Worm (Caenorhabditis elegans) whole organism, L1 larva: ENCODE measurements around the gene col-12.

ENCODE experiments used
- C04F5.9 ChIP-seq: sonication (generic microtip); optimal IDR thresholded peaks from 2 replicates; lab custom pipeline; 2016; ENCODE audit warnings: missing genetic modification characterization, missing compliant biosample characterization
- F16B12.6 ChIP-seq: fragments of 150-350 bp; optimal IDR thresholded peaks from 2 replicates; lab custom pipeline; 2014; ENCODE audit warnings: missing biosample characterization, missing genetic modification characterization
- Y116A8C.19 ChIP-seq: sonication (generic microtip); optimal IDR thresholded peaks from 2 replicates; lab custom pipeline; 2016; ENCODE audit warnings: missing compliant biosample characterization, missing genetic modification characterization, borderline replicate concordance
- aha-1 ChIP-seq: fragments of 150-350 bp; optimal IDR thresholded peaks from 2 replicates; lab custom pipeline; 2014; ENCODE audit warnings: missing biosample characterization, missing genetic modification characterization
- alr-1 ChIP-seq: fragments of 200-800 bp; sonication (Bioruptor generic); optimal IDR thresholded peaks from 2 replicates; lab custom pipeline; 2018; ENCODE audit warnings: borderline replicate concordance, mild to moderate bottlenecking, missing genetic modification characterization, missing compliant biosample characterization
- aly-2 ChIP-seq: fragments of 150-350 bp; optimal IDR thresholded peaks from 2 replicates; lab custom pipeline; 2014; ENCODE audit warnings: missing biosample characterization, missing genetic modification characterization
- ama-1 ChIP-seq: fragments of 150-350 bp; optimal IDR thresholded peaks from 2 replicates; lab custom pipeline; 2014
- blmp-1 ChIP-seq: fragments of 150-350 bp; optimal IDR thresholded peaks from 2 replicates; lab custom pipeline; 2014; ENCODE audit warnings: missing biosample characterization, missing genetic modification characterization
- ceh-8 ChIP-seq: fragments of 200-800 bp; sonication (Bioruptor generic); optimal IDR thresholded peaks from 2 replicates; lab custom pipeline; 2018; ENCODE audit warnings: mild to moderate bottlenecking, missing genetic modification characterization, moderate library complexity, missing compliant biosample characterization
- ceh-82 ChIP-seq, 3 experiments: fragments of 150-350 bp in 1 of 3; sonication (generic microtip) in 2 of 3; optimal IDR thresholded peaks; 2 replicates each; lab custom pipeline; 2014 to 2017; ENCODE audit warnings: missing biosample characterization in 3 of 3, missing genetic modification characterization in 3 of 3
- ceh-88 ChIP-seq: fragments of 200-800 bp; sonication (Bioruptor generic); IDR thresholded peaks from 2 replicates; pipeline ENCODE4 v1.3.6; 2022; ENCODE audit warnings: missing genetic modification characterization, missing compliant biosample characterization
- ces-1 ChIP-seq: fragments of 150-350 bp; optimal IDR thresholded peaks from 2 replicates; lab custom pipeline; 2014; ENCODE audit warnings: missing biosample characterization, missing genetic modification reagents, missing genetic modification characterization
- dsc-1 ChIP-seq: sonication (generic microtip); optimal IDR thresholded peaks from 2 replicates; lab custom pipeline; 2016; ENCODE audit warnings: mild to moderate bottlenecking, missing genetic modification characterization, missing compliant biosample characterization
- efl-1 ChIP-seq, 4 experiments: fragments of 150-350 bp; optimal IDR thresholded peaks in 3 of 4; peaks in 1 of 4; 1 replicate in 1 of 4; 2 replicates in 3 of 4; lab custom pipeline; 2014; ENCODE audit warnings: missing biosample characterization in 2 of 4, missing genetic modification characterization in 2 of 4, missing genetic modification reagents in 2 of 4
- efl-3 ChIP-seq: fragments of 200-800 bp; sonication (Bioruptor generic); optimal IDR thresholded peaks from 2 replicates; lab custom pipeline; 2018; ENCODE audit warnings: mild to moderate bottlenecking, missing genetic modification characterization, missing compliant biosample characterization
- elt-2 ChIP-seq: sonication (generic microtip); optimal IDR thresholded peaks from 2 replicates; lab custom pipeline; 2016; ENCODE audit warnings: missing genetic modification characterization, mild to moderate bottlenecking, inconsistent platforms, missing compliant biosample characterization, missing genetic modification reagents
- ets-5 ChIP-seq: fragments of 200-800 bp; sonication (Bioruptor generic); IDR thresholded peaks from 2 replicates; pipeline ENCODE4 v1.3.6; 2022; ENCODE audit warnings: missing genetic modification characterization, missing compliant biosample characterization
- fkh-10 ChIP-seq: sonication (generic microtip); optimal IDR thresholded peaks from 2 replicates; lab custom pipeline; 2017; ENCODE audit warnings: missing biosample characterization, missing genetic modification reagents, missing genetic modification characterization
- fkh-8 ChIP-seq: sonication (generic microtip); optimal IDR thresholded peaks from 2 replicates; lab custom pipeline; 2016; ENCODE audit warnings: mild to moderate bottlenecking, missing genetic modification characterization, missing compliant biosample characterization
- fos-1 ChIP-seq: fragments of 150-350 bp; optimal IDR thresholded peaks from 2 replicates; lab custom pipeline; 2014; ENCODE audit warnings: missing biosample characterization, missing genetic modification characterization
- grh-1 ChIP-seq: fragments of 200-800 bp; sonication (Bioruptor generic); IDR thresholded peaks from 2 replicates; pipeline ENCODE4 v1.3.6; 2022; ENCODE audit warnings: missing genetic modification reagents, missing genetic modification characterization, missing compliant biosample characterization
- hlh-17 ChIP-seq: fragments of 200-800 bp; sonication (Bioruptor generic); optimal IDR thresholded peaks from 2 replicates; lab custom pipeline; 2018; ENCODE audit warnings: missing genetic modification characterization, mild to moderate bottlenecking, missing compliant biosample characterization, moderate library complexity, borderline replicate concordance
- hlh-4 ChIP-seq: sonication (generic microtip); optimal IDR thresholded peaks from 2 replicates; lab custom pipeline; 2016; ENCODE audit warnings: mild to moderate bottlenecking, missing genetic modification characterization, missing compliant biosample characterization
- hpl-2 ChIP-seq: fragments of 150-350 bp; optimal IDR thresholded peaks from 2 replicates; lab custom pipeline; 2014; ENCODE audit warnings: missing biosample characterization, missing genetic modification reagents, missing genetic modification characterization
- irx-1 ChIP-seq: sonication (generic microtip); optimal IDR thresholded peaks from 2 replicates; lab custom pipeline; 2016; ENCODE audit warnings: missing genetic modification characterization, missing compliant biosample characterization
- lin-14 ChIP-seq: fragments of 200-800 bp; sonication (Bioruptor generic); optimal IDR thresholded peaks from 2 replicates; lab custom pipeline; 2018; ENCODE audit warnings: mild to moderate bottlenecking, missing genetic modification characterization, moderate library complexity, missing compliant biosample characterization
- lin-15B ChIP-seq: fragments of 150-350 bp; sonication (generic microtip); optimal IDR thresholded peaks from 3 replicates; lab custom pipeline; 2014; ENCODE audit warnings: missing biosample characterization, missing genetic modification characterization
- lir-3 ChIP-seq: sonication (generic microtip); optimal IDR thresholded peaks from 2 replicates; lab custom pipeline; 2016; ENCODE audit warnings: mild to moderate bottlenecking, missing genetic modification characterization, moderate library complexity, missing compliant biosample characterization; ENCODE audit not compliant: poor library complexity
- mef-2 ChIP-seq: fragments of 150-350 bp; optimal IDR thresholded peaks from 2 replicates; lab custom pipeline; 2014; ENCODE audit warnings: missing biosample characterization, missing genetic modification characterization
- nhr-12 ChIP-seq: sonication (generic microtip); optimal IDR thresholded peaks from 2 replicates; lab custom pipeline; 2017; ENCODE audit warnings: missing biosample characterization, missing genetic modification characterization
- nhr-20 ChIP-seq: sonication (generic microtip); optimal IDR thresholded peaks from 2 replicates; lab custom pipeline; 2016; ENCODE audit warnings: mild to moderate bottlenecking, missing genetic modification characterization, missing compliant biosample characterization
- nhr-47 ChIP-seq: sonication (generic microtip); optimal IDR thresholded peaks from 2 replicates; lab custom pipeline; 2016; ENCODE audit warnings: mild to moderate bottlenecking, missing genetic modification characterization, moderate library complexity, missing compliant biosample characterization
- nhr-76 ChIP-seq: sonication (generic microtip); optimal IDR thresholded peaks from 2 replicates; lab custom pipeline; 2017; ENCODE audit warnings: missing biosample characterization, missing genetic modification characterization
- nhr-77 ChIP-seq: fragments of 150-350 bp; optimal IDR thresholded peaks from 2 replicates; lab custom pipeline; 2014; ENCODE audit warnings: missing biosample characterization, missing genetic modification characterization
- nhr-90 ChIP-seq: sonication (generic microtip); optimal IDR thresholded peaks from 2 replicates; lab custom pipeline; 2016; ENCODE audit warnings: mild to moderate bottlenecking, missing genetic modification characterization, missing compliant biosample characterization; ENCODE audit not compliant: poor library complexity
- pag-3 ChIP-seq: sonication (generic microtip); optimal IDR thresholded peaks from 2 replicates; lab custom pipeline; 2017; ENCODE audit warnings: missing genetic modification characterization, mild to moderate bottlenecking, missing compliant biosample characterization, antibody characterized with exemption, borderline replicate concordance; ENCODE audit not compliant: insufficient read depth
- pqm-1 ChIP-seq: sonication (generic microtip); optimal IDR thresholded peaks from 3 replicates; lab custom pipeline; 2017; ENCODE audit warnings: missing biosample characterization, missing genetic modification characterization
- skn-1 ChIP-seq: fragments of 150-350 bp; optimal IDR thresholded peaks from 2 replicates; lab custom pipeline; 2014; ENCODE audit warnings: missing biosample characterization, missing genetic modification characterization
- snpc-4 ChIP-seq: fragments of 150-350 bp; optimal IDR thresholded peaks from 2 replicates; lab custom pipeline; 2014; ENCODE audit warnings: missing biosample characterization, missing genetic modification characterization
- snu-23 ChIP-seq: sonication (generic microtip); optimal IDR thresholded peaks from 2 replicates; lab custom pipeline; 2016; ENCODE audit warnings: missing genetic modification characterization, missing compliant biosample characterization
- sox-4 ChIP-seq: sonication (generic microtip); optimal IDR thresholded peaks from 2 replicates; lab custom pipeline; 2016; ENCODE audit warnings: missing genetic modification characterization, missing compliant biosample characterization
- sptf-1 ChIP-seq: fragments of 150-350 bp; optimal IDR thresholded peaks from 2 replicates; lab custom pipeline; 2014; ENCODE audit warnings: missing biosample characterization, missing genetic modification characterization
- sup-37 ChIP-seq: fragments of 200-800 bp; sonication (Bioruptor generic); optimal IDR thresholded peaks from 2 replicates; lab custom pipeline; 2018; ENCODE audit warnings: mild to moderate bottlenecking, missing genetic modification characterization, missing compliant biosample characterization
- tbx-2 ChIP-seq: sonication (generic microtip); optimal IDR thresholded peaks from 2 replicates; lab custom pipeline; 2016; ENCODE audit warnings: missing genetic modification characterization, missing compliant biosample characterization
- tlp-1 ChIP-seq: fragments of 150-350 bp; optimal IDR thresholded peaks from 2 replicates; lab custom pipeline; 2014; ENCODE audit warnings: missing biosample characterization, missing genetic modification characterization
- unc-130 ChIP-seq: fragments of 150-350 bp; optimal IDR thresholded peaks from 2 replicates; lab custom pipeline; 2017; ENCODE audit warnings: missing biosample characterization, missing genetic modification characterization, inconsistent platforms
- unc-30 ChIP-seq: sonication (generic microtip); optimal IDR thresholded peaks from 2 replicates; lab custom pipeline; 2017; ENCODE audit warnings: missing biosample characterization, missing genetic modification characterization
- unc-98 ChIP-seq: fragments of 200-800 bp; sonication (Bioruptor generic); IDR thresholded peaks from 2 replicates; pipeline ENCODE4 v1.3.6; 2022; ENCODE audit warnings: missing genetic modification characterization, missing compliant biosample characterization
- zag-1 ChIP-seq: fragments of 150-350 bp; optimal IDR thresholded peaks from 2 replicates; lab custom pipeline; 2014; ENCODE audit warnings: missing biosample characterization, missing genetic modification characterization
- ztf-11 ChIP-seq, 2 experiments: sonication (generic microtip); optimal IDR thresholded peaks; 2 replicates each; lab custom pipeline; 2016 to 2017; ENCODE audit warnings: missing genetic modification characterization in 2 of 2, missing biosample characterization in 1 of 2, missing compliant biosample characterization in 1 of 2

The col-12 gene

DNA sequence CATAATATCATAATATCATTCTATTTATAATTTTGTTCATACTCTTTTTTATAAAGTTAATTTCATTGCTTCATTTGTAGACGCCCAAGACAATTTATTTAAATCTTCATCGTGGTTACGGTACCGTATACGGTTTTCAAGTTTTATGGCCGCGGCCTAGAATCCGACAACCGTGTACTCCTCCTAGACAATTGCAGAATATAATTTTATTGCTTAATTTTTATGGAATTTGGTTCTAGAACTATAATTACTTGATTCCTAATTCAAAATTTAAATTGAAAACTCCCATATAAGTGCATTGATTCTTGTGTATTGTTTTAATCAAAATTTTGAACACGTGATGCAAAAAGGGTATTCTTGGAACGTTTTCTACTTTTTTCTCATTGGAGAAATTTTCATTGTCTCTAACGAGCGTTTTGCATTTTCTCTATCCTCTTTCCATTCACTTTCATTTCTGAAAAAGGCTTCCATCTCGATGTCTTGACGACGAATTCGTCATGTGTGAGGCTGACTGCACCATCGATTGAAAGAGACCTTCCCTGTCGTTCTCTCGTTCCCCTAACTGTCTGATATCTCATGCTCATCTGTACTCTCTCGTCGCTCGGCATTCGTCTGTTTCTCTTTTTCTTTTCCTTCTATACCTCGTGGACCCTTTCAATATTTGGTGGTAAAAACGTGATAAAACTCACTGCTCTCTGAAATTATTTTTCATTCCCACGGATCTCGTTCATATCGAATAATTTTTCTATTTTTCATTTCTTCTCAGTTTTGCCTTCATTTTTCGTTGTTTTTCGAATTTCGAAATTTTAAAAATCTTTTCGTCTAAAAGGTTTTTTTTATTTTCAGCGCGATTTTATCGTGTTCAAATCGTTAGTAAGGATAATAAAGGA is 16.4 kb upstream of the col-12 start, which contains the start of gene pap-1 (continued):
- TF ChIP-seq skn-1 (tag; lab: Kevin White, UChicago) (no peak), nhr-12 (tag; lab: Kevin White, UChicago) (no peak), sox-4 (tag; lab: Kevin White, UChicago) (no peak), hpl-2 (no peak), blmp-1 (tag; lab: Kevin White, UChicago) (peak; percentile 52), lir-3 (tag; lab: Kevin White, UChicago) (peak; percentile 71), sptf-1 (no peak), tlp-1 (tag; lab: Kevin White, UChicago) (no peak), nhr-77 (tag; lab: Kevin White, UChicago) (no peak), ama-1 (lab: Kevin White, UChicago) (no peak), efl-3 (GFP tag; lab: Kevin White, UChicago) (no peak), nhr-76 (tag; lab: Kevin White, UChicago) (no peak), dsc-1 (tag; lab: Kevin White, UChicago) (peak; percentile 21), irx-1 (tag; lab: Kevin White, UChicago) (peak; percentile 64), grh-1 (GFP tag; lab: Robert Waterston, UW) (no peak), snpc-4 (tag; lab: Kevin White, UChicago) (no peak), ets-5 (no peak), efl-1 (optimal IDR thresholded peaks at IDR 0.05; lab: Kevin White, UChicago) (peak; percentile 62 to 78), efl-1 (GFP tag; optimal IDR thresholded peaks at IDR 0.05 in 1 of 2; lab: Kevin White, UChicago) (peak; percentile 22 to 72), mef-2 (no peak), C04F5.9 (tag; lab: Kevin White, UChicago) (no peak), pag-3 (tag; lab: Kevin White, UChicago) (no peak), ztf-11 (tag; optimal IDR thresholded peaks at IDR 0.05; lab: Kevin White, UChicago) (no peak), unc-130 (tag; lab: Kevin White, UChicago) (no peak), tbx-2 (tag; lab: Kevin White, UChicago) (no peak), Y116A8C.19 (no peak), hlh-17 (GFP tag; lab: Kevin White, UChicago) (no peak), hlh-4 (tag; lab: Kevin White, UChicago) (no peak), sup-37 (GFP tag; lab: Kevin White, UChicago) (no peak), ceh-8 (no peak), ceh-88 (GFP tag; lab: Robert Waterston, UW) (no peak), aha-1 (tag; lab: Kevin White, UChicago) (no peak), ceh-82 (tag; optimal IDR thresholded peaks at IDR 0.05; lab: Kevin White, UChicago) (no peak), fos-1 (tag; lab: Kevin White, UChicago) (no peak), lin-15B (tag; lab: Kevin White, UChicago) (no peak), unc-98 (GFP tag; lab: Robert Waterston, UW) (no peak), aly-2 (tag; lab: Kevin White, UChicago) (no peak), snu-23 (GFP tag; lab: Kevin White, UChicago) (no peak), zag-1 (no peak), elt-2 (tag; lab: Kevin White, UChicago) (peak; percentile 3), F16B12.6 (tag; lab: Kevin White, UChicago) (no peak), nhr-20 (tag; lab: Kevin White, UChicago) (no peak), nhr-90 (tag; lab: Kevin White, UChicago) (no peak), nhr-47 (peak; percentile 43), unc-30 (tag; lab: Kevin White, UChicago) (no peak), alr-1 (no peak), pqm-1 (no peak), lin-14 (GFP tag; lab: Kevin White, UChicago) (peak; percentile 21), fkh-8 (tag; lab: Kevin White, UChicago) (no peak), ces-1 (GFP tag; lab: Kevin White, UChicago) (no peak), fkh-10 (GFP tag; lab: Kevin White, UChicago) (no peak)
- TF ChIP-seq, all 84 proteins: peak for 22
